Fruit fly (Drosophila melanogaster) whole organism, wandering third instar larva: ENCODE measurements around the gene CG17819.

Experiments
- CrebA ChIP-seq: fragments of 200-800 bp; sonication (Bioruptor generic); optimal IDR thresholded peaks from 2 replicates; lab custom pipeline; 2016; ENCODE audit warnings: missing biosample characterization, mild to moderate bottlenecking, missing genetic modification characterization, borderline replicate concordance
- dsf ChIP-seq: sonication (Bioruptor generic); optimal IDR thresholded peaks from 2 replicates; lab custom pipeline; 2016; ENCODE audit warnings: missing biosample characterization, missing genetic modification characterization, borderline replicate concordance

DNA sequence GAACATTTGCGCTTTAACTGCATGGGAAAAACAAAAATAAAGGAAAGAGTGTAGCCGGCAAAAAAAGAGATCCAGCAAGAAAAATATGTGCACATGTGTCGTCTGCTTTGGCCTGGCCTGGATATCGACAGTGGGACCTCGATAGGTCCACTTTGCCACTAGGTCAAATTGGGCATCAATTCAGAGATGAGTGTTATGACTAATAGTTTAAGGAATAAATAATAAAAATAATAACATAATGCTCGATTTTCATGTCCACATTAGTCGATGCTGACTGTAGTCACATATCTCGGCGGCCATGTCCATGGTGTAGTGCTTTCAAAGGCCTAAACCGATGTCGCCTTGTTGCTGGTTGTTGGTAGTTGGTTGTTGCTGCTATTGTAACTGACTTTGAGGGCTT, 12.2 kb upstream of the CG17819 start:
- no peak for TF ChIP-seq CrebA
- peak; percentile 22 for TF ChIP-seq dsf (GFP tag; lab: Kevin White, UChicago)
